Fruit fly (Drosophila melanogaster) whole organism, adult: Measurements from ENCODE around the gene wb.

Experiments used
- cic ChIP-seq: fragments of 200-800 bp; sonication (Bioruptor generic); optimal IDR thresholded peaks from 2 replicates; lab custom pipeline; 2017; ENCODE audit warnings: missing biosample characterization, mild to moderate bottlenecking, missing genetic modification characterization, moderate library complexity
- kay ChIP-seq: fragments of 200-800 bp; sonication (Bioruptor generic); peaks from one replicate; lab custom pipeline; 2016; ENCODE audit warnings: missing biosample characterization, missing genetic modification characterization, borderline replicate concordance

DNA sequence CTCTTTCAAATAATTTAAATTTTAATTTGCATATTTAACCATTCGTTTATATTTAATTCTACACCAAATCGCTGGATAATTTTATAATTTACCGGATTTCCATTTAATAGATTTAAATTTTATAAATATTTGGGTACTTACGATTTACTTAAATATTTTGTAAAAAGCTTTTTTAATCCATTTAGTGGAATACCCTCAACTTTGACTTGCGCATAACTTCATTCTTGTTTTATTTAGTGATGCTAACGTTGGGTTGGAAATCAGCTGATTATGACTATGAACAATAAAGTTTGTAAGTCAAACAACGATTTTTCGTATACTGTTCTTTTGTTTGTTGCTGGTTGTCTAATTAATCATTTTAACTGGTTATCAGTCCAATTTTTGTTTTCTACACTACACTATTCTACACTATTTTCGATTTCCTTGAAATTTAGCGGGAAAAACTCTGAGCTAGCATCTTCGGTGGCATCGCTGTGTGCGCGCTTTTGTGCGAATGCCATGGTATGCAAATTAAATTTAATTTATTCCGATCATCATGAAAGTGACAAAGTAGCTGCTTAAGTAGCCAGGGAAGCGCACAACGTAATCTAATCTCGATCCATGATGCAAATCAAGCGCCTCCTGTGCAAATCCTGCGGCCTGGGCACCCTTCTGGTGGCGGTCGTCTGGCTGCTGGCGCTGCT is 96.1 kb downstream of the wb start, which contains the start of gene Pgant35A:
- TF ChIP-seq cic (no peak), kay (GFP tag; lab: Kevin White, UChicago) (no peak)
